Worm (Caenorhabditis elegans) whole organism, L4 larva: ENCODE data around the gene Y43F8C.11.

Source experiments
- D1046.2 ChIP-seq: fragments of 200-800 bp; sonication (Bioruptor generic); IDR thresholded peaks from 2 replicates; pipeline ENCODE4 v1.3.6; 2022; ENCODE audit warnings: missing genetic modification characterization, missing compliant biosample characterization
- F10B5.3 ChIP-seq: sonication (generic microtip); optimal IDR thresholded peaks from 2 replicates; lab custom pipeline; 2016; ENCODE audit warnings: mild to moderate bottlenecking, missing genetic modification characterization, missing compliant biosample characterization
- R02D3.7 ChIP-seq: fragments of 150-350 bp; sonication (generic microtip); optimal IDR thresholded peaks from 3 replicates; lab custom pipeline; 2014; ENCODE audit warnings: missing biosample characterization, missing genetic modification characterization
- Y105C5A.15 ChIP-seq: fragments of 200-800 bp; sonication (Bioruptor generic); IDR thresholded peaks from 2 replicates; pipeline ENCODE4 v1.3.6; 2022; ENCODE audit warnings: missing genetic modification characterization, missing compliant biosample characterization
- aha-1 ChIP-seq: fragments of 150-350 bp; peaks from one replicate; lab custom pipeline; 2014; ENCODE audit warnings: missing biosample characterization, missing genetic modification characterization
- arid-1 ChIP-seq: fragments of 200-800 bp; sonication (Bioruptor generic); conservative IDR thresholded peaks from 2 replicates; pipeline ENCODE4 v1.3.6; 2022; ENCODE audit warnings: missing genetic modification reagents, missing genetic modification characterization, missing compliant biosample characterization
- ceh-20 ChIP-seq: fragments of 200-800 bp; sonication (Bioruptor generic); IDR thresholded peaks from 2 replicates; pipeline ENCODE4 v1.3.6; 2022; ENCODE audit warnings: missing genetic modification reagents, missing genetic modification characterization, missing compliant biosample characterization
- ceh-28 ChIP-seq: fragments of 150-350 bp; optimal IDR thresholded peaks from 2 replicates; lab custom pipeline; 2014; ENCODE audit warnings: missing biosample characterization, missing genetic modification reagents, missing genetic modification characterization
- ceh-32 ChIP-seq: sonication (generic microtip); optimal IDR thresholded peaks from 2 replicates; lab custom pipeline; 2016; ENCODE audit warnings: mild to moderate bottlenecking, missing genetic modification characterization, missing compliant biosample characterization; ENCODE audit not compliant: poor library complexity
- ceh-44 ChIP-seq: fragments of 200-800 bp; sonication (Bioruptor generic); IDR thresholded peaks from 2 replicates; pipeline ENCODE4 v1.3.6; 2022; ENCODE audit warnings: missing genetic modification reagents, missing genetic modification characterization, missing compliant biosample characterization
- daf-12 ChIP-seq: fragments of 150-350 bp; optimal IDR thresholded peaks from 2 replicates; lab custom pipeline; 2014; ENCODE audit warnings: missing biosample characterization, missing genetic modification reagents, missing genetic modification characterization
- daf-16 ChIP-seq, 3 experiments: sonication (generic microtip); optimal IDR thresholded peaks; 2 replicates each; lab custom pipeline; 2016 to 2017; ENCODE audit warnings: missing genetic modification characterization in 3 of 3, missing genetic modification reagents in 3 of 3, mild to moderate bottlenecking in 2 of 3, missing compliant biosample characterization in 2 of 3, missing biosample characterization in 1 of 3, moderate library complexity in 1 of 3
- dmd-6 ChIP-seq: fragments of 200-800 bp; sonication (Bioruptor generic); IDR thresholded peaks from 2 replicates; pipeline ENCODE4 v1.3.6; 2022; ENCODE audit warnings: missing genetic modification reagents, missing genetic modification characterization, missing compliant biosample characterization
- dmd-8 ChIP-seq: fragments of 200-800 bp; sonication (Bioruptor generic); IDR thresholded peaks from 2 replicates; pipeline ENCODE4 v1.3.6; 2022; ENCODE audit warnings: missing genetic modification characterization, missing compliant biosample characterization
- dpl-1 ChIP-seq: fragments of 150-350 bp; optimal IDR thresholded peaks from 2 replicates; lab custom pipeline; 2014; ENCODE audit warnings: missing biosample characterization, missing genetic modification reagents, missing genetic modification characterization
- fos-1 ChIP-seq: fragments of 150-350 bp; optimal IDR thresholded peaks from 2 replicates; lab custom pipeline; 2014; ENCODE audit warnings: missing biosample characterization, missing genetic modification characterization
- gei-8 ChIP-seq: fragments of 200-800 bp; sonication (Bioruptor generic); optimal IDR thresholded peaks from 2 replicates; lab custom pipeline; 2018; ENCODE audit warnings: mild to moderate bottlenecking, missing genetic modification characterization, missing compliant biosample characterization
- hlh-11 ChIP-seq: fragments of 200-800 bp; sonication (Bioruptor generic); optimal IDR thresholded peaks from 2 replicates; lab custom pipeline; 2018; ENCODE audit warnings: mild to moderate bottlenecking, missing genetic modification characterization, missing compliant biosample characterization
- hlh-30 ChIP-seq: sonication (generic microtip); optimal IDR thresholded peaks from 2 replicates; lab custom pipeline; 2017; ENCODE audit warnings: antibody characterized with exemption, mild to moderate bottlenecking, missing genetic modification characterization, missing compliant biosample characterization; ENCODE audit not compliant: insufficient read depth
- hmg-1.1 ChIP-seq: fragments of 200-800 bp; sonication (Bioruptor generic); IDR thresholded peaks from 2 replicates; pipeline ENCODE4 v1.3.6; 2022; ENCODE audit warnings: missing genetic modification reagents, missing genetic modification characterization, missing compliant biosample characterization
- jun-1 ChIP-seq: fragments of 150-350 bp; optimal IDR thresholded peaks from 2 replicates; lab custom pipeline; 2014; ENCODE audit warnings: missing biosample characterization, missing genetic modification reagents, missing genetic modification characterization
- lin-1 ChIP-seq: fragments of 200-800 bp; sonication (Bioruptor generic); IDR thresholded peaks from 2 replicates; pipeline ENCODE4 v1.3.6; 2022; ENCODE audit warnings: missing genetic modification reagents, missing genetic modification characterization, missing compliant biosample characterization
- lir-3 ChIP-seq: sonication (generic microtip); optimal IDR thresholded peaks from 2 replicates; lab custom pipeline; 2016; ENCODE audit warnings: mild to moderate bottlenecking, missing genetic modification characterization, missing compliant biosample characterization
- madf-9 ChIP-seq: fragments of 200-800 bp; sonication (Bioruptor generic); conservative IDR thresholded peaks from 2 replicates; pipeline ENCODE4 v1.3.6; 2022; ENCODE audit warnings: missing genetic modification reagents, missing genetic modification characterization, missing compliant biosample characterization
- nhr-11 ChIP-seq: fragments of 150-350 bp; optimal IDR thresholded peaks from 2 replicates; lab custom pipeline; 2014; ENCODE audit warnings: missing biosample characterization, missing genetic modification characterization
- nhr-237 ChIP-seq: sonication (generic microtip); optimal IDR thresholded peaks from 2 replicates; lab custom pipeline; 2017; ENCODE audit warnings: missing biosample characterization, missing genetic modification characterization
- nhr-25 ChIP-seq: sonication (generic microtip); optimal IDR thresholded peaks from 2 replicates; lab custom pipeline; 2017; ENCODE audit warnings: missing genetic modification characterization, mild to moderate bottlenecking, missing compliant biosample characterization, antibody characterized with exemption, moderate library complexity, borderline replicate concordance; ENCODE audit not compliant: insufficient read depth
- nhr-41 ChIP-seq: fragments of 200-800 bp; sonication (Bioruptor generic); IDR thresholded peaks from 2 replicates; pipeline ENCODE4 v1.3.6; 2022; ENCODE audit warnings: missing genetic modification reagents, missing genetic modification characterization, missing compliant biosample characterization
- saeg-2 ChIP-seq: fragments of 200-800 bp; sonication (Bioruptor generic); IDR thresholded peaks from 2 replicates; pipeline ENCODE4 v1.3.6; 2022; ENCODE audit warnings: missing genetic modification reagents, missing genetic modification characterization, missing compliant biosample characterization
- set-16 ChIP-seq: fragments of 200-800 bp; sonication (Bioruptor generic); IDR thresholded peaks from 2 replicates; pipeline ENCODE4 v1.3.6; 2022; ENCODE audit warnings: missing genetic modification reagents, missing genetic modification characterization, missing compliant biosample characterization
- tag-97 ChIP-seq: fragments of 200-800 bp; sonication (Bioruptor generic); IDR thresholded peaks from 2 replicates; pipeline ENCODE4 v1.3.6; 2022; ENCODE audit warnings: missing genetic modification characterization, missing compliant biosample characterization

The Y43F8C.11 gene

ce11 chrV:19622440-19622914 lies 47.6 kb upstream of the Y43F8C.11 start, which contains the start of gene Y43F8C.3 (continued):
- TF ChIP-seq daf-16 (GFP tag; optimal IDR thresholded peaks at IDR 0.05; lab: Kevin White, UChicago) (no peak), daf-16 (tag; optimal IDR thresholded peaks at IDR 0.05; lab: Kevin White, UChicago) (peak; percentile 29), dpl-1 (GFP tag; lab: Kevin White, UChicago) (peak; percentile 13), hlh-30 (tag; lab: Kevin White, UChicago) (peak; percentile 89), nhr-41 (GFP tag; lab: Robert Waterston, UW) (no peak), madf-9 (GFP tag; lab: Robert Waterston, UW) (0 out of 2 replicates have a peak, but pooled peaks have one; percentile 48), hlh-11 (peak; percentile 96), saeg-2 (GFP tag; lab: Robert Waterston, UW) (no peak), aha-1 (tag; lab: Kevin White, UChicago) (peak; percentile 90), set-16 (GFP tag; lab: Robert Waterston, UW) (peak; percentile 98), lin-1 (GFP tag; lab: Robert Waterston, UW) (peak; percentile 34; the same call in 1 of the 2 replicates), arid-1 (GFP tag; lab: Robert Waterston, UW) (0 out of 2 replicates have a peak, but pooled peaks have one; percentile 47), lir-3 (no peak), hmg-1.1 (GFP tag; lab: Robert Waterston, UW) (peak; percentile 93), daf-12 (no peak)

ce11 chrV:19623523-19624312 lies 46.3 kb upstream of the Y43F8C.11 start:
- no peak for TF ChIP-seq fos-1 (tag; lab: Kevin White, UChicago)
- no peak for TF ChIP-seq F10B5.3 (tag; lab: Kevin White, UChicago)
- no peak for TF ChIP-seq daf-16 (GFP tag; optimal IDR thresholded peaks at IDR 0.05; lab: Kevin White, UChicago)
- TF ChIP-seq daf-16 (tag; optimal IDR thresholded peaks at IDR 0.05; lab: Kevin White, UChicago) = peak; percentile 16
- no peak for TF ChIP-seq nhr-25 (tag; lab: Kevin White, UChicago)

ce11 chrV:19624749-19625148 lies 45.3 kb upstream of the Y43F8C.11 start, which contains the start of gene dyf-19:
Gene dyf-19 (plus strand): TSS chrV:19625049.
- TF ChIP-seq ceh-20 (GFP tag; lab: Robert Waterston, UW) (no peak), lir-3 (no peak), nhr-237 (tag; lab: Kevin White, UChicago) (no peak), D1046.2 (GFP tag; lab: Robert Waterston, UW) (no peak), ceh-32 (tag; lab: Kevin White, UChicago) (no peak), Y105C5A.15 (no peak), ceh-44 (GFP tag; lab: Robert Waterston, UW) (no peak), hlh-11 (no peak), gei-8 (no peak), nhr-11 (tag; lab: Kevin White, UChicago) (no peak), daf-16 (GFP tag; optimal IDR thresholded peaks at IDR 0.05; lab: Kevin White, UChicago) (no peak), daf-16 (tag; optimal IDR thresholded peaks at IDR 0.05; lab: Kevin White, UChicago) (no peak), jun-1 (tag; lab: Kevin White, UChicago) (no peak), ceh-28 (tag; lab: Kevin White, UChicago) (no peak), tag-97 (no peak)
- TF ChIP-seq, all 104 proteins: peak for 0

ce11 chrV:19625719-19626118 lies 44.3 kb upstream of the Y43F8C.11 start:
- peak; percentile 91 for TF ChIP-seq set-16 (GFP tag; lab: Robert Waterston, UW)
- no peak for TF ChIP-seq ceh-44 (GFP tag; lab: Robert Waterston, UW)
- no peak for TF ChIP-seq dmd-8 (GFP tag; lab: Robert Waterston, UW)
- no peak for TF ChIP-seq R02D3.7 (tag; lab: Kevin White, UChicago)
- no peak for TF ChIP-seq dmd-6
